Fruit fly (Drosophila melanogaster) Kc167 (cell line): ENCODE results near the gene Atxn7.

Experiments
- Myc ChIP-seq: fragments of >200 bp; optimal IDR thresholded peaks from 2 replicates; lab custom pipeline; 2017; ENCODE audit warnings: missing external identifiers
- Sin3A ChIP-seq: fragments of >200 bp; optimal IDR thresholded peaks from 2 replicates; lab custom pipeline; 2018; ENCODE audit warnings: missing external identifiers
- h ChIP-seq: fragments of >200 bp; optimal IDR thresholded peaks from 3 replicates; lab custom pipeline; 2018; ENCODE audit warnings: missing external identifiers
- insv ChIP-seq: fragments of >200 bp; optimal IDR thresholded peaks from 3 replicates; lab custom pipeline; 2018; ENCODE audit warnings: missing external identifiers
- psq ChIP-seq: fragments of >200 bp; optimal IDR thresholded peaks from 2 replicates; lab custom pipeline; 2017; ENCODE audit warnings: missing external identifiers
- ttk ChIP-seq: sonication (Bioruptor generic); optimal IDR thresholded peaks from 2 replicates; lab custom pipeline; 2017; ENCODE audit warnings: missing external identifiers

DNA sequence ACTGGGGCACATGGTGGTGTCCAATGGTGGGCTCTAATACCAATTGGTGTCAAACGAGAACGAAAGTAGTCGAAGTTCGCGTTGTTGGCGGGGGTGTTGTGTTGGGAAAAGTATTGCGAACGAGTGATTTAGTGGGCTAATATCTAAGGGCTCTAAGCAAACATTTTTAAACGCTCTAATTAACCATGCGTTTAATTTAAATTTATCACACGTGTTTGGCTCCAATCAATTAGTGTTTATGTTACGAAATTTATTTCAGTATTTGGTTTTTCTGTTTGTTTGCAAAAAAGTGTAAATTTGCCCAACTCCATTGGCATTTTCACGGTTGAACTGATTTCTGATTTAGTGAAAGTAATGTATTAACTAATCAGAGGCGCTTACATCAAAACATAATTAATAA, 44.3 kb downstream of the Atxn7 start, which contains the start of gene CG34447:
- TF ChIP-seq psq (lab: Kevin White, UChicago) (no peak), h (lab: Kevin White, UChicago) (no peak), Sin3A (no peak), ttk (lab: Kevin White, UChicago) (no peak), insv (lab: Kevin White, UChicago) (no peak), Myc (lab: Kevin White, UChicago) (no peak)
